Fruit fly (Drosophila melanogaster): Measurements from ENCODE around the gene CG32436.

The CG32436 gene

dm6 chr3L:21343254-21344083 lies at the start of gene CG32436, which contains the start of gene Tbc1d8-9:
Gene CG32436, plus strand, starts transcription at chr3L:21344033.
Gene Tbc1d8-9, minus strand, starts transcription at chr3L:21343716.
- TF ChIP-seq dac (GFP tag; optimal IDR thresholded peaks at IDR 0.05) (no peak), CG32006 (GFP tag; optimal IDR thresholded peaks at IDR 0.05) (no peak), CG8319 (GFP tag; optimal IDR thresholded peaks at IDR 0.05) (no peak), Lpt (GFP tag; optimal IDR thresholded peaks at IDR 0.05) (no peak), CG6163 (GFP tag; IDR thresholded peaks at IDR 0.05) (0 out of 3 replicates have a peak, but pooled peaks have one; percentile 29), CG10631 (GFP tag; optimal IDR thresholded peaks at IDR 0.05) (no peak), CG15336 (GFP tag; IDR thresholded peaks at IDR 0.05) (peak; percentile 49), fd85E (GFP tag; optimal IDR thresholded peaks at IDR 0.05) (no peak), CG11902 (GFP tag; optimal IDR thresholded peaks at IDR 0.05) (no peak), Sox102F (GFP tag; optimal IDR thresholded peaks at IDR 0.05) (no peak), vri (GFP tag; optimal IDR thresholded peaks at IDR 0.05) (peak; percentile 17), Sox14 (GFP tag; optimal IDR thresholded peaks at IDR 0.05) (peak; percentile 92), esn (GFP tag; optimal IDR thresholded peaks at IDR 0.05) (peak; percentile 15)

dm6 chr3L:21294202-21294601 lies 49.6 kb upstream of the CG32436 start, which contains the start of gene Cpr78Cb:
Gene Cpr78Cb, plus strand, starts transcription at chr3L:21294492.
- TF ChIP-seq CG32006 (GFP tag; optimal IDR thresholded peaks at IDR 0.05), result no peak
- TF ChIP-seq lz (GFP tag; optimal IDR thresholded peaks at IDR 0.05), result no peak

dm6 chr3L:21297703-21298102 lies 46.1 kb upstream of the CG32436 start, which contains the start of gene Edg78E:
Gene Edg78E, minus strand, starts transcription at chr3L:21297803.
- TF ChIP-seq Met (GFP tag; optimal IDR thresholded peaks at IDR 0.05) (no peak), Sox15 (GFP tag; optimal IDR thresholded peaks at IDR 0.05) (no peak), svp (GFP tag) (no peak)

dm6 chr3L:21298375-21298774 lies 45.5 kb upstream of the CG32436 start, which contains the start of gene CG43702:
Gene CG43702, plus strand, starts transcription at chr3L:21298675.
- TF ChIP-seq CG11762 (GFP tag; optimal IDR thresholded peaks at IDR 0.05; ENCODE audit: insufficient read depth), result no peak
- TF ChIP-seq net (GFP tag; optimal IDR thresholded peaks at IDR 0.05), result no peak
- TF ChIP-seq Smox (GFP tag; optimal IDR thresholded peaks at IDR 0.05), result no peak
- no peak for TF ChIP-seq CG3919 (GFP tag; optimal IDR thresholded peaks at IDR 0.05)
- no peak for TF ChIP-seq CG8632 (GFP tag; optimal IDR thresholded peaks at IDR 0.05)
- TF ChIP-seq CG8319 (GFP tag; optimal IDR thresholded peaks at IDR 0.05), result no peak
- no peak for TF ChIP-seq CG11294 (GFP tag; IDR thresholded peaks at IDR 0.05)
- no peak for TF ChIP-seq dsx (GFP tag; optimal IDR thresholded peaks at IDR 0.05; ENCODE audit: poor library complexity, severe bottlenecking)
- TF ChIP-seq CG7368 (GFP tag; optimal IDR thresholded peaks at IDR 0.05), result no peak

- TF ChIP-seq Smox (GFP tag; optimal IDR thresholded peaks at IDR 0.05) (no peak), fkh (GFP tag; optimal IDR thresholded peaks at IDR 0.05) (no peak), CG8119 (GFP tag; IDR thresholded peaks at IDR 0.05) (no peak), CG10669 (GFP tag; optimal IDR thresholded peaks at IDR 0.05) (no peak), CG6792 (GFP tag; optimal IDR thresholded peaks at IDR 0.05) (no peak), CG6808 (GFP tag; optimal IDR thresholded peaks at IDR 0.05) (no peak), Ets96B (tag; optimal IDR thresholded peaks at IDR 0.05) (no peak), cyc (GFP tag; optimal IDR thresholded peaks at IDR 0.05) (no peak), ss (GFP tag; optimal IDR thresholded peaks at IDR 0.05) (no peak), dsx (GFP tag; optimal IDR thresholded peaks at IDR 0.05; ENCODE audit: poor library complexity, severe bottlenecking) (no peak), Blimp-1 (GFP tag; optimal IDR thresholded peaks at IDR 0.05) (no peak), topi (GFP tag; optimal IDR thresholded peaks at IDR 0.05) (no peak)
Observed at dm6 chr3L:21299203-21299602, 44.6 kb upstream of the CG32436 start.

Measured in whole organism, prepupa.